Worm (Caenorhabditis elegans) whole organism, L2 larva: ENCODE results near the gene C42C1.9.

Experiments used
- C34F6.9 ChIP-seq: fragments of 150-350 bp; optimal IDR thresholded peaks from 2 replicates; lab custom pipeline; 2014; ENCODE audit warnings: missing biosample characterization, missing genetic modification characterization
- F13H6.1 ChIP-seq: sonication (generic microtip); optimal IDR thresholded peaks from 2 replicates; lab custom pipeline; 2016; ENCODE audit warnings: missing genetic modification characterization, missing compliant biosample characterization
- R02D3.7 ChIP-seq: fragments of 150-350 bp; optimal IDR thresholded peaks from 2 replicates; lab custom pipeline; 2014; ENCODE audit warnings: missing biosample characterization, missing genetic modification characterization
- Y55F3AM.14 ChIP-seq: fragments of 200-800 bp; sonication (Bioruptor generic); optimal IDR thresholded peaks from 2 replicates; lab custom pipeline; 2018; ENCODE audit warnings: mild to moderate bottlenecking, missing genetic modification characterization, missing compliant biosample characterization
- ZK546.5 ChIP-seq: sonication (generic microtip); optimal IDR thresholded peaks from 2 replicates; lab custom pipeline; 2017; ENCODE audit warnings: missing biosample characterization, missing genetic modification characterization
- alr-1 ChIP-seq: fragments of 150-350 bp; optimal IDR thresholded peaks from 2 replicates; lab custom pipeline; 2014; ENCODE audit warnings: missing biosample characterization, missing genetic modification characterization
- aly-2 ChIP-seq: fragments of 150-350 bp; optimal IDR thresholded peaks from 2 replicates; lab custom pipeline; 2014; ENCODE audit warnings: missing biosample characterization, missing genetic modification characterization
- ama-1 ChIP-seq: fragments of 150-350 bp; optimal IDR thresholded peaks from 2 replicates; lab custom pipeline; 2018; ENCODE audit warnings: inconsistent platforms
- blmp-1 ChIP-seq: sonication (generic microtip); optimal IDR thresholded peaks from 2 replicates; lab custom pipeline; 2017; ENCODE audit warnings: missing genetic modification characterization, mild to moderate bottlenecking, missing compliant biosample characterization, antibody characterized with exemption, moderate library complexity; ENCODE audit not compliant: insufficient read depth
- ceh-16 ChIP-seq: fragments of 150-350 bp; optimal IDR thresholded peaks from 2 replicates; lab custom pipeline; 2014; ENCODE audit warnings: missing biosample characterization, missing genetic modification characterization
- ceh-82 ChIP-seq: fragments of 150-350 bp; optimal IDR thresholded peaks from 2 replicates; lab custom pipeline; 2014; ENCODE audit warnings: missing biosample characterization, missing genetic modification characterization
- crh-2 ChIP-seq: sonication (generic microtip); optimal IDR thresholded peaks from 2 replicates; lab custom pipeline; 2017; ENCODE audit warnings: missing biosample characterization, missing genetic modification characterization
- dmd-4 ChIP-seq: sonication (generic microtip); optimal IDR thresholded peaks from 2 replicates; lab custom pipeline; 2017; ENCODE audit warnings: missing biosample characterization, missing genetic modification characterization
- egl-27 ChIP-seq: sonication (generic microtip); optimal IDR thresholded peaks from 3 replicates; lab custom pipeline; 2017; ENCODE audit warnings: missing biosample characterization, missing genetic modification reagents, missing genetic modification characterization
- elt-1 ChIP-seq: fragments of 150-350 bp; optimal IDR thresholded peaks from 2 replicates; lab custom pipeline; 2014; ENCODE audit warnings: missing biosample characterization, missing genetic modification characterization
- elt-3 ChIP-seq: sonication (generic microtip); optimal IDR thresholded peaks from 2 replicates; lab custom pipeline; 2017; ENCODE audit warnings: missing biosample characterization, missing genetic modification characterization
- fos-1 ChIP-seq: fragments of 150-350 bp; optimal IDR thresholded peaks from 2 replicates; lab custom pipeline; 2014; ENCODE audit warnings: missing biosample characterization, missing genetic modification characterization
- gmeb-1 ChIP-seq: fragments of 150-350 bp; optimal IDR thresholded peaks from 2 replicates; lab custom pipeline; 2014; ENCODE audit warnings: missing biosample characterization, missing genetic modification characterization
- lin-11 ChIP-seq: fragments of 150-350 bp; sonication (generic microtip); optimal IDR thresholded peaks from 2 replicates; lab custom pipeline; 2014; ENCODE audit warnings: missing biosample characterization, missing genetic modification characterization, inconsistent platforms, mixed read lengths
- lin-13 ChIP-seq: fragments of 150-350 bp; optimal IDR thresholded peaks from 2 replicates; lab custom pipeline; 2014; ENCODE audit warnings: missing biosample characterization, missing genetic modification reagents, missing genetic modification characterization
- lin-39 ChIP-seq: fragments of 150-350 bp; optimal IDR thresholded peaks from 2 replicates; lab custom pipeline; 2014; ENCODE audit warnings: missing biosample characterization, missing genetic modification reagents, missing genetic modification characterization
- lsy-2 ChIP-seq, 2 experiments: fragments of 150-350 bp in 1 of 2; sonication (generic microtip) in 1 of 2; optimal IDR thresholded peaks; 2 replicates each; lab custom pipeline; 2014 to 2017; ENCODE audit warnings: missing biosample characterization in 2 of 2, missing genetic modification characterization in 2 of 2
- mab-5 ChIP-seq: fragments of 150-350 bp; optimal IDR thresholded peaks from 2 replicates; lab custom pipeline; 2014; ENCODE audit warnings: missing biosample characterization, missing genetic modification characterization
- mbf-1 ChIP-seq: sonication (generic microtip); optimal IDR thresholded peaks from 2 replicates; lab custom pipeline; 2017; ENCODE audit warnings: missing biosample characterization, missing genetic modification characterization
- mdl-1 ChIP-seq, 2 experiments: fragments of 150-350 bp in 1 of 2; sonication (generic microtip) in 1 of 2; optimal IDR thresholded peaks; 2 replicates each; lab custom pipeline; 2017; ENCODE audit warnings: missing biosample characterization in 2 of 2, missing genetic modification characterization in 2 of 2
- nhr-10 ChIP-seq: sonication (generic microtip); optimal IDR thresholded peaks from 2 replicates; lab custom pipeline; 2017; ENCODE audit warnings: missing biosample characterization, missing genetic modification characterization
- nhr-11 ChIP-seq: fragments of 150-350 bp; optimal IDR thresholded peaks from 2 replicates; lab custom pipeline; 2014; ENCODE audit warnings: missing biosample characterization, missing genetic modification characterization
- nhr-12 ChIP-seq: fragments of 150-350 bp; optimal IDR thresholded peaks from 2 replicates; lab custom pipeline; 2014; ENCODE audit warnings: missing biosample characterization, missing genetic modification characterization
- nhr-129 ChIP-seq: fragments of 150-350 bp; optimal IDR thresholded peaks from 2 replicates; lab custom pipeline; 2014; ENCODE audit warnings: missing biosample characterization, missing genetic modification characterization
- nhr-21 ChIP-seq: fragments of 150-350 bp; optimal IDR thresholded peaks from 2 replicates; lab custom pipeline; 2014; ENCODE audit warnings: missing biosample characterization, missing genetic modification characterization
- nhr-23 ChIP-seq: fragments of 150-350 bp; optimal IDR thresholded peaks from 2 replicates; lab custom pipeline; 2014; ENCODE audit warnings: missing biosample characterization, missing genetic modification reagents, missing genetic modification characterization
- nhr-237 ChIP-seq: fragments of 150-350 bp; optimal IDR thresholded peaks from 2 replicates; lab custom pipeline; 2014; ENCODE audit warnings: missing biosample characterization, missing genetic modification characterization
- nhr-25 ChIP-seq: fragments of 150-350 bp; sonication (generic microtip); optimal IDR thresholded peaks from 3 replicates; lab custom pipeline; 2014; ENCODE audit warnings: missing biosample characterization, missing genetic modification characterization
- nhr-6 ChIP-seq: fragments of 150-350 bp; optimal IDR thresholded peaks from 2 replicates; lab custom pipeline; 2014; ENCODE audit warnings: missing biosample characterization, missing genetic modification characterization
- nhr-77 ChIP-seq: fragments of 150-350 bp; optimal IDR thresholded peaks from 2 replicates; lab custom pipeline; 2014; ENCODE audit warnings: missing biosample characterization, missing genetic modification characterization
- peb-1 ChIP-seq: fragments of 150-350 bp; optimal IDR thresholded peaks from 2 replicates; lab custom pipeline; 2014; ENCODE audit warnings: missing biosample characterization, missing genetic modification characterization
- sem-4 ChIP-seq: fragments of 150-350 bp; optimal IDR thresholded peaks from 2 replicates; lab custom pipeline; 2014; ENCODE audit warnings: missing biosample characterization, missing genetic modification reagents, missing genetic modification characterization
- skn-1 ChIP-seq: sonication (generic microtip); optimal IDR thresholded peaks from 2 replicates; lab custom pipeline; 2017; ENCODE audit warnings: missing biosample characterization, missing genetic modification characterization
- sma-3 ChIP-seq: sonication (generic microtip); optimal IDR thresholded peaks from 2 replicates; lab custom pipeline; 2016; ENCODE audit warnings: missing genetic modification reagents, missing genetic modification characterization, missing compliant biosample characterization
- sma-9 ChIP-seq, 2 experiments: fragments of 150-350 bp in 1 of 2; sonication (generic microtip) in 1 of 2; optimal IDR thresholded peaks; 2 replicates each; lab custom pipeline; 2014 to 2016; ENCODE audit warnings: missing genetic modification characterization in 2 of 2, mild to moderate bottlenecking in 1 of 2, missing biosample characterization in 1 of 2, missing compliant biosample characterization in 1 of 2, missing genetic modification reagents in 1 of 2, moderate library complexity in 1 of 2
- snpc-4 ChIP-seq: fragments of 150-350 bp; optimal IDR thresholded peaks from 2 replicates; lab custom pipeline; 2014; ENCODE audit warnings: missing biosample characterization, missing genetic modification characterization
- unc-39 ChIP-seq: fragments of 150-350 bp; optimal IDR thresholded peaks from 2 replicates; lab custom pipeline; 2014; ENCODE audit warnings: missing biosample characterization, missing genetic modification characterization
- unc-55 ChIP-seq: fragments of 150-350 bp; sonication (generic microtip); optimal IDR thresholded peaks from 3 replicates; lab custom pipeline; 2014; ENCODE audit warnings: missing biosample characterization, missing genetic modification reagents, missing genetic modification characterization
- unc-62 ChIP-seq: fragments of 150-350 bp; optimal IDR thresholded peaks from 2 replicates; lab custom pipeline; 2014; ENCODE audit warnings: missing biosample characterization, missing genetic modification reagents, missing genetic modification characterization
- zag-1 ChIP-seq: fragments of 150-350 bp; optimal IDR thresholded peaks from 2 replicates; lab custom pipeline; 2014; ENCODE audit warnings: missing biosample characterization, missing genetic modification characterization
- ztf-1 ChIP-seq: fragments of 200-800 bp; sonication (Bioruptor generic); conservative IDR thresholded peaks from 2 replicates; pipeline ENCODE4 v1.3.6; 2022; ENCODE audit warnings: missing genetic modification characterization, missing compliant biosample characterization
- ztf-11 ChIP-seq: sonication (generic microtip); optimal IDR thresholded peaks from 2 replicates; lab custom pipeline; 2017; ENCODE audit warnings: missing biosample characterization, missing genetic modification characterization
- ztf-4 ChIP-seq: fragments of 150-350 bp; optimal IDR thresholded peaks from 2 replicates; lab custom pipeline; 2014; ENCODE audit warnings: missing biosample characterization, missing genetic modification characterization

C42C1.9 gene

ce11 chrIV:12261353-12261752 lies 27.9 kb upstream of the C42C1.9 start, which contains the start of gene sre-14:
sre-14 (minus strand) TSS chrIV:12261453.
- no peak for TF ChIP-seq unc-39 (tag; lab: Kevin White, UChicago)
- TF ChIP-seq nhr-12: no peak

ce11 chrIV:12265877-12266276 lies 23.4 kb upstream of the C42C1.9 start:
- no peak for TF ChIP-seq F13H6.1
- TF ChIP-seq mab-5 (tag; lab: Kevin White, UChicago): no peak
- TF ChIP-seq ama-1 (lab: Kevin White, UChicago): no peak

ce11 chrIV:12268272-12269045 lies 20.8 kb upstream of the C42C1.9 start, which contains the start of the genes ppm-1.H and rpl-34:
ppm-1.H (minus strand) TSS chrIV:12268322.
rpl-34 (plus strand) TSS chrIV:12268995.
- TF ChIP-seq unc-62 (GFP tag; lab: Kevin White, UChicago) (no peak), ztf-4 (peak; percentile 17), gmeb-1 (tag; lab: Kevin White, UChicago) (peak; percentile 42), nhr-11 (no peak), nhr-25 (tag; lab: Kevin White, UChicago) (no peak), Y55F3AM.14 (GFP tag; lab: Kevin White, UChicago) (no peak), lin-11 (tag; lab: Kevin White, UChicago) (peak; percentile 59), alr-1 (tag; lab: Kevin White, UChicago) (no peak), mdl-1 (tag; optimal IDR thresholded peaks at IDR 0.05; lab: Kevin White, UChicago) (no peak), nhr-6 (tag; lab: Kevin White, UChicago) (no peak), mab-5 (tag; lab: Kevin White, UChicago) (no peak), egl-27 (peak; percentile 10), nhr-77 (no peak), unc-55 (peak; percentile 95), sma-3 (GFP tag; lab: Kevin White, UChicago) (no peak), elt-1 (tag; lab: Kevin White, UChicago) (no peak), elt-3 (tag; lab: Kevin White, UChicago) (no peak), sma-9 (GFP tag; optimal IDR thresholded peaks at IDR 0.05; lab: Kevin White, UChicago) (peak; percentile 51), sma-9 (tag; optimal IDR thresholded peaks at IDR 0.05; lab: Kevin White, UChicago) (no peak), dmd-4 (tag; lab: Kevin White, UChicago) (no peak), ceh-16 (tag; lab: Kevin White, UChicago) (no peak), lsy-2 (tag; optimal IDR thresholded peaks at IDR 0.05; lab: Kevin White, UChicago) (peak; percentile 89 to 98), nhr-129 (tag; lab: Kevin White, UChicago) (peak; percentile 98), sem-4 (tag; lab: Kevin White, UChicago) (peak; percentile 18), crh-2 (peak; percentile 74), nhr-10 (no peak), zag-1 (tag; lab: Kevin White, UChicago) (peak; percentile 4), nhr-21 (peak; percentile 22), peb-1 (tag; lab: Kevin White, UChicago) (no peak), ztf-1 (GFP tag; lab: Robert Waterston, UW) (no peak), fos-1 (peak; percentile 43), aly-2 (tag; lab: Kevin White, UChicago) (no peak), nhr-23 (tag; lab: Kevin White, UChicago) (no peak), ama-1 (lab: Kevin White, UChicago) (no peak), nhr-12 (no peak), C34F6.9 (tag; lab: Kevin White, UChicago) (peak; percentile 74), lin-13 (GFP tag; lab: Kevin White, UChicago) (peak; percentile 71), R02D3.7 (tag; lab: Kevin White, UChicago) (peak; percentile 45), lin-39 (tag; lab: Kevin White, UChicago) (no peak), unc-39 (tag; lab: Kevin White, UChicago) (no peak), ceh-82 (tag; lab: Kevin White, UChicago) (no peak), F13H6.1 (peak; percentile 23), ZK546.5 (tag; lab: Kevin White, UChicago) (no peak), blmp-1 (tag; lab: Kevin White, UChicago) (no peak), ztf-11 (tag; lab: Kevin White, UChicago) (no peak), skn-1 (no peak), nhr-237 (tag; lab: Kevin White, UChicago) (no peak), mbf-1 (tag; lab: Kevin White, UChicago) (no peak), snpc-4 (tag; lab: Kevin White, UChicago) (peak; percentile 40)
- TF ChIP-seq, all 48 proteins: peak for 18
